Worm (Caenorhabditis elegans): ENCODE measurements around the gene tsp-17.

DNA sequence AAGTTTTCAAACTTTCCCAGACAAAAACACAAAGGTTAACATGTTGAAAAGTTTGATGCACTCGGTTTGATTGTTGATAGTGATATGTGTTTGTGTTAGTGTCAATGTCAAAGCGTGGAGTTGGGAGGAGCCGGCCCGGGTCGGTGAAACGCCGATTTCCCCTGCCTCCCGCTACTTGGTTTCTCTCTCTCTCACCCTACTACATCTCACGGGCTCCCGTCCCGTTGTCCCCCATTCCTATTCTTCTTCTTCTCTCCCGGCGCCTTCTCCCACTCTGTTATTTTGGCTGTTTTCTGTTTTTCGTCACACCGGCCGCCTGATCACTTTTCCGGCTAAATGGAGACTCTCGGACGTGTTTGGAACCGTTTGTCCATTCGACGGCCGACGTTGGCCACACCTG lies 25.4 kb downstream of the tsp-17 start:
- no peak for TF ChIP-seq unc-62 (GFP tag; optimal IDR thresholded peaks at IDR 0.05 in 1 of 2)
- TF ChIP-seq unc-62 (tag; optimal IDR thresholded peaks at IDR 0.05), result no peak
- no peak for TF ChIP-seq unc-130 (GFP tag; optimal IDR thresholded peaks at IDR 0.05)
- no peak for TF ChIP-seq nhr-25 (tag; optimal IDR thresholded peaks at IDR 0.05; ENCODE audit: borderline replicate concordance, insufficient read depth)
- TF ChIP-seq nhr-76 (tag; optimal IDR thresholded peaks at IDR 0.05), result no peak
- TF ChIP-seq fkh-10 (GFP tag; optimal IDR thresholded peaks at IDR 0.05), result no peak
- no peak for TF ChIP-seq ama-1 (optimal IDR thresholded peaks at IDR 0.05)
- no peak for TF ChIP-seq mes-2 (tag; optimal IDR thresholded peaks at IDR 0.05; ENCODE audit: poor library complexity, severe bottlenecking)
- TF ChIP-seq ZK337.2 (GFP tag; IDR thresholded peaks at IDR 0.05), result no peak
- no peak for TF ChIP-seq F44E2.7 (GFP tag; IDR thresholded peaks at IDR 0.05)
- TF ChIP-seq nhr-77 (tag; optimal IDR thresholded peaks at IDR 0.05), result no peak
- TF ChIP-seq spr-1 (tag; optimal IDR thresholded peaks at IDR 0.05), result no peak
- TF ChIP-seq dve-1 (tag; optimal IDR thresholded peaks at IDR 0.05; ENCODE audit: insufficient read depth), result no peak
- no peak for TF ChIP-seq ceh-32 (tag; optimal IDR thresholded peaks at IDR 0.05; ENCODE audit: poor library complexity)
